Fruit fly (Drosophila melanogaster) whole organism, adult: ENCODE results near the gene tkv.

Experiments
- CG11617 ChIP-seq: fragments of 200-800 bp; sonication (Bioruptor generic); optimal IDR thresholded peaks from 2 replicates; lab custom pipeline; 2017; ENCODE audit warnings: mild to moderate bottlenecking, missing biosample characterization, missing genetic modification reagents, missing genetic modification characterization
- CG12768 ChIP-seq: fragments of 200-800 bp; sonication (Bioruptor generic); optimal IDR thresholded peaks from 2 replicates; lab custom pipeline; 2017; ENCODE audit warnings: missing biosample characterization, missing genetic modification characterization, mild to moderate bottlenecking, moderate library complexity, missing genetic modification reagents
- CG1620 ChIP-seq: fragments of 200-800 bp; sonication (Bioruptor generic); optimal IDR thresholded peaks from 2 replicates; lab custom pipeline; 2016; ENCODE audit warnings: missing biosample characterization, missing genetic modification characterization
- CG33017 ChIP-seq: fragments of 200-800 bp; sonication (Bioruptor generic); optimal IDR thresholded peaks from 2 replicates; lab custom pipeline; 2018; ENCODE audit warnings: missing biosample characterization, mild to moderate bottlenecking, missing genetic modification characterization, moderate library complexity
- CG5204 ChIP-seq: fragments of 200-800 bp; sonication (Bioruptor generic); optimal IDR thresholded peaks from 2 replicates; lab custom pipeline; 2016; ENCODE audit warnings: missing biosample characterization, missing genetic modification characterization
- Crg-1 ChIP-seq: fragments of 200-800 bp; sonication (Bioruptor generic); optimal IDR thresholded peaks from 2 replicates; lab custom pipeline; 2016; ENCODE audit warnings: missing biosample characterization, missing genetic modification characterization
- Hr96 ChIP-seq: fragments of 200-800 bp; sonication (Bioruptor generic); optimal IDR thresholded peaks from 2 replicates; lab custom pipeline; 2016; ENCODE audit warnings: missing biosample characterization, missing genetic modification characterization
- bab1 ChIP-seq: fragments of 200-800 bp; sonication (Bioruptor generic); optimal IDR thresholded peaks from 3 replicates; lab custom pipeline; 2019; ENCODE audit warnings: missing biosample characterization, mild to moderate bottlenecking, missing genetic modification characterization, moderate library complexity
- kay ChIP-seq: fragments of 200-800 bp; sonication (Bioruptor generic); peaks from one replicate; lab custom pipeline; 2016; ENCODE audit warnings: missing biosample characterization, missing genetic modification characterization, borderline replicate concordance
- ovo ChIP-seq: fragments of 200-800 bp; sonication (Bioruptor generic); optimal IDR thresholded peaks from 2 replicates; lab custom pipeline; 2016; ENCODE audit warnings: missing biosample characterization, missing genetic modification characterization

- TF ChIP-seq bab1 (GFP tag; lab: Kevin White, UChicago) (no peak), Crg-1 (GFP tag; lab: Kevin White, UChicago) (no peak), kay (no peak), CG12768 (GFP tag; lab: Kevin White, UChicago) (no peak), CG33017 (tag; lab: Kevin White, UChicago) (no peak), Hr96 (GFP tag; lab: Kevin White, UChicago) (no peak), CG1620 (no peak), ovo (GFP tag; lab: Kevin White, UChicago) (no peak), CG11617 (GFP tag; lab: Kevin White, UChicago) (no peak), CG5204 (GFP tag; lab: Kevin White, UChicago) (no peak)
Observed at dm6 chr2L:5232175-5232574, 39.0 kb downstream of the tkv start.
